Fruit fly (Drosophila melanogaster): ENCODE data around the gene Pde6.

DNA sequence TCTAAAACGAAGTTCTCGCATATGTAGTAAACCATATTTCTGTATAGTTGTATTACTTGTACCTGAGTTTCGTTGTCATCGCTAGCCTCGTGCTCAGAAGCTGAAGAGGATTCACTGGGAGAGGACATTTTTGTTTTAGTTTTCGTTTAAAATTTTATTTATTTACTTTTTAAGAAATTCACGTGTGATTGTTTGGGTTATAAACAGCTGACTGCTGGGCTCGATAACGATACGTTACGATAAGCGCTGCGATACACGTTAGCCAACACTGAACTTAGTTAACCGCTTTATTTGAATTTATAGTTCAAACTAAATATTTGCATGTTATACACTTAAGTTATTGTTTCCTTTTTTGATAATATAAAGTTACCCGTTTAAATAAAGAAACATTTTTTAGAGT lies 44.7 kb downstream of the Pde6 start, which contains the start of gene CG8461:
- TF ChIP-seq Hr96 (GFP tag; optimal IDR thresholded peaks at IDR 0.05): no peak
- no peak for TF ChIP-seq pad (GFP tag; optimal IDR thresholded peaks at IDR 0.05)
- no peak for TF ChIP-seq CG12768 (GFP tag; optimal IDR thresholded peaks at IDR 0.05)
- TF ChIP-seq tj (GFP tag; optimal IDR thresholded peaks at IDR 0.05): no peak
- TF ChIP-seq CG7045 (GFP tag; optimal IDR thresholded peaks at IDR 0.05): no peak
- no peak for TF ChIP-seq bab1 (GFP tag; optimal IDR thresholded peaks at IDR 0.05)
